Fruit fly (Drosophila melanogaster) whole organism, embryonic: ENCODE results near the gene CG43731.

Experiments used
- Aef1 ChIP-seq: fragments of 200-800 bp; sonication (Bioruptor generic); IDR thresholded peaks from 3 replicates; pipeline ENCODE4 v1.3.6; 2022; ENCODE audit warnings: missing biosample characterization, missing genetic modification characterization
- CG10147 ChIP-seq: fragments of 200-800 bp; sonication (Bioruptor generic); optimal IDR thresholded peaks from 2 replicates; lab custom pipeline; 2019; ENCODE audit warnings: missing biosample characterization, mild to moderate bottlenecking, missing genetic modification characterization, moderate library complexity
- CG1024 ChIP-seq: fragments of 200-800 bp; sonication (Bioruptor generic); IDR thresholded peaks from 2 replicates; pipeline ENCODE4 v1.3.6; 2022; ENCODE audit warnings: missing biosample characterization, missing genetic modification characterization
- CG10431 ChIP-seq: fragments of 200-800 bp; sonication (Bioruptor generic); optimal IDR thresholded peaks from 3 replicates; lab custom pipeline; 2018; ENCODE audit warnings: missing biosample characterization, mild to moderate bottlenecking, missing genetic modification characterization
- CG12219 ChIP-seq: fragments of 200-800 bp; sonication (Bioruptor generic); optimal IDR thresholded peaks from 3 replicates; lab custom pipeline; 2018; ENCODE audit warnings: missing biosample characterization, mild to moderate bottlenecking, missing genetic modification characterization
- CG12659 ChIP-seq: fragments of 200-800 bp; sonication (Bioruptor generic); optimal IDR thresholded peaks from 3 replicates; lab custom pipeline; 2017; ENCODE audit warnings: mild to moderate bottlenecking, missing biosample characterization, missing genetic modification reagents, missing genetic modification characterization
- CG12744 ChIP-seq: fragments of 200-800 bp; sonication (Bioruptor generic); optimal IDR thresholded peaks from 2 replicates; lab custom pipeline; 2016; ENCODE audit warnings: missing biosample characterization, missing genetic modification characterization
- CG13624 ChIP-seq: fragments of 200-800 bp; sonication (Bioruptor generic); optimal IDR thresholded peaks from 2 replicates; lab custom pipeline; 2016; ENCODE audit warnings: missing biosample characterization, missing genetic modification characterization
- CG17359 ChIP-seq: fragments of 200-800 bp; sonication (Bioruptor generic); optimal IDR thresholded peaks from 3 replicates; lab custom pipeline; 2018; ENCODE audit warnings: missing biosample characterization, mild to moderate bottlenecking, missing genetic modification characterization, moderate library complexity
- CG17385 ChIP-seq: fragments of 200-800 bp; sonication (Bioruptor generic); optimal IDR thresholded peaks from 3 replicates; lab custom pipeline; 2018; ENCODE audit warnings: missing biosample characterization, mild to moderate bottlenecking, missing genetic modification characterization
- CG2120 ChIP-seq: fragments of 200-800 bp; sonication (Bioruptor generic); optimal IDR thresholded peaks from 3 replicates; lab custom pipeline; 2016; ENCODE audit warnings: missing biosample characterization, missing genetic modification characterization
- CG32772 ChIP-seq: fragments of 200-800 bp; sonication (Bioruptor generic); IDR thresholded peaks from 2 replicates; pipeline ENCODE4 v1.3.6; 2022; ENCODE audit warnings: missing biosample characterization, missing genetic modification characterization
- CG33557 ChIP-seq: fragments of 200-800 bp; sonication (Bioruptor generic); optimal IDR thresholded peaks from 2 replicates; lab custom pipeline; 2019; ENCODE audit warnings: missing biosample characterization, mild to moderate bottlenecking, missing genetic modification characterization, moderate library complexity
- CG4328 ChIP-seq: fragments of 200-800 bp; sonication (Bioruptor generic); optimal IDR thresholded peaks from 3 replicates; lab custom pipeline; 2017; ENCODE audit warnings: missing biosample characterization, missing genetic modification reagents, missing genetic modification characterization
- CG6791 ChIP-seq: fragments of 200-800 bp; sonication (Bioruptor generic); IDR thresholded peaks from 3 replicates; pipeline ENCODE4 v1.3.6; 2022; ENCODE audit warnings: missing biosample characterization, missing genetic modification characterization; ENCODE audit not compliant: partially characterized antibody
- CG7556 ChIP-seq: fragments of 200-800 bp; sonication (Bioruptor generic); optimal IDR thresholded peaks from 2 replicates; lab custom pipeline; 2017; ENCODE audit warnings: missing biosample characterization, mild to moderate bottlenecking, missing genetic modification characterization
- CG7786 ChIP-seq: fragments of 200-800 bp; sonication (Bioruptor generic); optimal IDR thresholded peaks from 2 replicates; lab custom pipeline; 2016; ENCODE audit warnings: missing biosample characterization, missing genetic modification characterization
- CG8924 ChIP-seq: fragments of 200-800 bp; optimal IDR thresholded peaks from 3 replicates; lab custom pipeline; 2019; ENCODE audit warnings: missing biosample characterization, mild to moderate bottlenecking, missing genetic modification characterization, moderate library complexity
- CG9609 ChIP-seq: fragments of 200-800 bp; sonication (Bioruptor generic); optimal IDR thresholded peaks from 3 replicates; lab custom pipeline; 2016; ENCODE audit warnings: missing biosample characterization, missing genetic modification characterization
- CG9817 ChIP-seq: fragments of 200-800 bp; sonication (Bioruptor generic); optimal IDR thresholded peaks from 2 replicates; lab custom pipeline; 2018; ENCODE audit warnings: missing biosample characterization, mild to moderate bottlenecking, missing genetic modification characterization, moderate library complexity
- Dek ChIP-seq: fragments of 200-800 bp; sonication (Bioruptor generic); optimal IDR thresholded peaks from 3 replicates; lab custom pipeline; 2019; ENCODE audit warnings: missing biosample characterization, mild to moderate bottlenecking, missing genetic modification characterization, moderate library complexity
- Ets65A ChIP-seq: fragments of 200-800 bp; sonication (Bioruptor generic); peaks from one replicate; lab custom pipeline; 2016; ENCODE audit warnings: missing biosample characterization, missing genetic modification characterization
- Fer3 ChIP-seq: fragments of 200-800 bp; sonication (Bioruptor generic); optimal IDR thresholded peaks from 2 replicates; lab custom pipeline; 2018; ENCODE audit warnings: missing biosample characterization, mild to moderate bottlenecking, missing genetic modification characterization, moderate library complexity
- Gug ChIP-seq: fragments of 200-800 bp; sonication (Bioruptor generic); IDR thresholded peaks from 4 replicates; pipeline ENCODE4 v1.3.6; 2022; ENCODE audit warnings: missing biosample characterization, missing genetic modification characterization
- HmgZ ChIP-seq: fragments of 200-800 bp; sonication (Bioruptor generic); optimal IDR thresholded peaks from 2 replicates; lab custom pipeline; 2018; ENCODE audit warnings: missing biosample characterization, mild to moderate bottlenecking, missing genetic modification characterization
- Jarid2 ChIP-seq: fragments of 200-800 bp; sonication (Bioruptor generic); optimal IDR thresholded peaks from 3 replicates; lab custom pipeline; 2017; ENCODE audit warnings: mild to moderate bottlenecking, missing biosample characterization, missing genetic modification reagents, missing genetic modification characterization
- Meics ChIP-seq: fragments of 200-800 bp; sonication (Bioruptor generic); optimal IDR thresholded peaks from 2 replicates; lab custom pipeline; 2017; ENCODE audit warnings: missing biosample characterization, mild to moderate bottlenecking, missing genetic modification characterization
- Mes4 ChIP-seq: fragments of 200-800 bp; sonication (Bioruptor generic); optimal IDR thresholded peaks from 2 replicates; lab custom pipeline; 2016; ENCODE audit warnings: missing biosample characterization, missing genetic modification characterization
- NfI ChIP-seq: fragments of 200-800 bp; sonication (Bioruptor generic); optimal IDR thresholded peaks from 3 replicates; lab custom pipeline; 2018; ENCODE audit warnings: missing biosample characterization, mild to moderate bottlenecking, missing genetic modification characterization, moderate library complexity
- Rx ChIP-seq: fragments of 200-800 bp; sonication (Bioruptor generic); IDR thresholded peaks from 2 replicates; pipeline ENCODE4 v1.3.6; 2022; ENCODE audit warnings: missing biosample characterization, missing genetic modification characterization
- Side ChIP-seq: fragments of 200-800 bp; sonication (Bioruptor generic); optimal IDR thresholded peaks from 2 replicates; lab custom pipeline; 2016; ENCODE audit warnings: missing biosample characterization, missing genetic modification characterization
- Sox100B ChIP-seq: fragments of 200-800 bp; sonication (Bioruptor generic); optimal IDR thresholded peaks from 3 replicates; lab custom pipeline; 2018; ENCODE audit warnings: missing biosample characterization, mild to moderate bottlenecking, missing genetic modification characterization
- amos ChIP-seq: fragments of 200-800 bp; sonication (Bioruptor generic); IDR thresholded peaks from 2 replicates; pipeline ENCODE4 v1.3.6; 2022; ENCODE audit warnings: missing biosample characterization, missing genetic modification characterization; ENCODE audit not compliant: partially characterized antibody
- cas ChIP-seq: fragments of 200-800 bp; sonication (Bioruptor generic); IDR thresholded peaks from 2 replicates; pipeline ENCODE4 v1.3.6; 2022; ENCODE audit warnings: missing biosample characterization, missing genetic modification characterization
- caup ChIP-seq: fragments of 200-800 bp; sonication (Bioruptor generic); optimal IDR thresholded peaks from 3 replicates; lab custom pipeline; 2017; ENCODE audit warnings: missing biosample characterization, mild to moderate bottlenecking, missing genetic modification characterization, moderate library complexity; ENCODE audit not compliant: severe bottlenecking
- chn ChIP-seq: fragments of 200-800 bp; sonication (Bioruptor generic); optimal IDR thresholded peaks from 2 replicates; lab custom pipeline; 2016; ENCODE audit warnings: missing biosample characterization, missing genetic modification characterization
- crc ChIP-seq: fragments of 200-800 bp; sonication (Bioruptor generic); optimal IDR thresholded peaks from 2 replicates; lab custom pipeline; 2016; ENCODE audit warnings: missing biosample characterization, missing genetic modification characterization
- dan ChIP-seq: fragments of 200-800 bp; sonication (Bioruptor generic); IDR thresholded peaks from 2 replicates; pipeline ENCODE4 v1.3.6; 2022; ENCODE audit warnings: missing biosample characterization, missing genetic modification characterization
- dimm ChIP-seq: fragments of 200-800 bp; sonication (Bioruptor generic); IDR thresholded peaks from 2 replicates; pipeline ENCODE4 v1.3.6; 2022; ENCODE audit warnings: missing biosample characterization, missing genetic modification characterization
- dysf ChIP-seq: fragments of 200-800 bp; sonication (Bioruptor generic); IDR thresholded peaks from 3 replicates; pipeline ENCODE4 v1.3.6; 2022; ENCODE audit warnings: missing biosample characterization, missing genetic modification characterization
- fd96Cb ChIP-seq: fragments of 200-800 bp; sonication (Bioruptor generic); optimal IDR thresholded peaks from 2 replicates; lab custom pipeline; 2018; ENCODE audit warnings: missing biosample characterization, mild to moderate bottlenecking, missing genetic modification characterization, moderate library complexity
- gt ChIP-seq: fragments of 200-800 bp; sonication (Bioruptor generic); IDR thresholded peaks from 2 replicates; pipeline ENCODE4 v1.3.6; 2022; ENCODE audit warnings: missing biosample characterization, missing genetic modification characterization
- lbe ChIP-seq: fragments of 200-800 bp; sonication (Bioruptor generic); optimal IDR thresholded peaks from 2 replicates; lab custom pipeline; 2016; ENCODE audit warnings: missing biosample characterization, mild to moderate bottlenecking, missing genetic modification characterization
- luna ChIP-seq: fragments of 200-800 bp; sonication (Bioruptor generic); optimal IDR thresholded peaks from 2 replicates; lab custom pipeline; 2016; ENCODE audit warnings: missing biosample characterization, missing genetic modification characterization
- nerfin-2 ChIP-seq: fragments of 200-800 bp; sonication (Bioruptor generic); IDR thresholded peaks from 2 replicates; pipeline ENCODE4 v1.3.6; 2022; ENCODE audit warnings: missing biosample characterization, missing genetic modification characterization; ENCODE audit not compliant: partially characterized antibody
- pb ChIP-seq: fragments of 200-800 bp; sonication (Bioruptor generic); optimal IDR thresholded peaks from 3 replicates; lab custom pipeline; 2016; ENCODE audit warnings: missing biosample characterization, missing genetic modification characterization
- peb ChIP-seq: fragments of 200-800 bp; sonication (Bioruptor generic); IDR thresholded peaks from 2 replicates; pipeline ENCODE4 v1.3.6; 2022; ENCODE audit warnings: missing biosample characterization, missing genetic modification characterization
- pho ChIP-seq: fragments of 200-800 bp; sonication (Bioruptor generic); optimal IDR thresholded peaks from 2 replicates; lab custom pipeline; 2016; ENCODE audit warnings: missing biosample characterization, missing genetic modification characterization
- scrt ChIP-seq: fragments of 200-800 bp; sonication (Bioruptor generic); optimal IDR thresholded peaks from 2 replicates; lab custom pipeline; 2018; ENCODE audit warnings: missing biosample characterization, mild to moderate bottlenecking, missing genetic modification characterization, moderate library complexity
- unc-4 ChIP-seq: fragments of 200-800 bp; sonication (Bioruptor generic); IDR thresholded peaks from 2 replicates; pipeline ENCODE4 v1.3.6; 2022; ENCODE audit warnings: missing biosample characterization, missing genetic modification characterization; ENCODE audit not compliant: partially characterized antibody
- vnd ChIP-seq: fragments of 200-800 bp; sonication (Bioruptor generic); IDR thresholded peaks from 3 replicates; pipeline ENCODE4 v1.3.6; 2022; ENCODE audit warnings: missing biosample characterization, missing genetic modification characterization; ENCODE audit not compliant: partially characterized antibody
- wor ChIP-seq: fragments of 200-800 bp; sonication (Bioruptor generic); IDR thresholded peaks from 2 replicates; pipeline ENCODE4 v1.3.6; 2022; ENCODE audit warnings: missing biosample characterization, missing genetic modification characterization

The CG43731 gene

DNA sequence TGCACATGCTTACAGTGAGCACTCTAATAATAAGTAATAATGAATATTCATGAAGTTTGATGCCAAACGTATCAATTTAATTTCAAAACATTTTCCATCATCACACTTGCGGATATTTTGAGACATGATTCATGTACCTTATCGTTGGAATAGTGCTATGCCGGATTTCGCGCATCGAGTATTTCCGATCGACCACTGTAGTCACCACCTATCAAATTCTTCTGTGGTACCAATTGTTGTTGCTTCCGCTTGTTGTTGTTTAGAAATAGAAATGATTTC lies 39.1 kb downstream of the CG43731 start (continued):
- no peak for TF ChIP-seq chn (GFP tag; lab: Kevin White, UChicago)
- peak; percentile 15 for TF ChIP-seq CG17359
- no peak for TF ChIP-seq Rx (GFP tag; lab: Robert Waterston, UW)
- TF ChIP-seq luna (GFP tag; lab: Kevin White, UChicago): no peak
- peak; percentile 5 for TF ChIP-seq NfI (GFP tag; lab: Kevin White, UChicago)
- no peak for TF ChIP-seq pb
- no peak for TF ChIP-seq Jarid2 (GFP tag; lab: Kevin White, UChicago)
- TF ChIP-seq CG9609: peak; percentile 5
- peak; percentile 56 for TF ChIP-seq Meics (GFP tag; lab: Kevin White, UChicago)
- TF ChIP-seq CG8924 (tag; lab: Kevin White, UChicago): peak; percentile 42
- peak; percentile 15 for TF ChIP-seq CG17385 (GFP tag; lab: Kevin White, UChicago)
- peak; percentile 30 for TF ChIP-seq CG7556 (GFP tag; lab: Kevin White, UChicago)
- peak; percentile 55 for TF ChIP-seq CG10147 (GFP tag; lab: Kevin White, UChicago)
- TF ChIP-seq scrt (GFP tag; lab: Kevin White, UChicago): no peak
- TF ChIP-seq Ets65A (GFP tag; lab: Kevin White, UChicago): peak; percentile 63
- TF ChIP-seq pho (GFP tag; lab: Kevin White, UChicago): peak; percentile 39
- TF ChIP-seq gt: no peak
- TF ChIP-seq Dek (tag; lab: Kevin White, UChicago): peak; percentile 9
- no peak for TF ChIP-seq vnd
- TF ChIP-seq CG7786 (GFP tag; lab: Kevin White, UChicago): peak; percentile 10
- TF ChIP-seq CG9817: peak; percentile 30
- no peak for TF ChIP-seq Mes4 (GFP tag; lab: Kevin White, UChicago)
- peak; percentile 56 for TF ChIP-seq caup
- TF ChIP-seq CG6791 (GFP tag; lab: Robert Waterston, UW): no peak
- TF ChIP-seq wor (GFP tag; lab: Robert Waterston, UW): no peak
- TF ChIP-seq Aef1: peak; percentile 59; the same call in 1 of the 3 replicates
- TF ChIP-seq cas (GFP tag; lab: Robert Waterston, UW): no peak
- no peak for TF ChIP-seq unc-4 (GFP tag; lab: Robert Waterston, UW)
- peak; percentile 27; the same call in 1 of the 4 replicates for TF ChIP-seq Gug
- TF ChIP-seq CG32772 (GFP tag; lab: Robert Waterston, UW): no peak
- TF ChIP-seq amos (GFP tag; lab: Robert Waterston, UW): no peak
- no peak for TF ChIP-seq dan
- TF ChIP-seq nerfin-2 (GFP tag; lab: Robert Waterston, UW): no peak
- no peak for TF ChIP-seq peb
- no peak for TF ChIP-seq CG12744 (GFP tag; lab: Kevin White, UChicago)
- TF ChIP-seq fd96Cb (tag; lab: Kevin White, UChicago): no peak
- no peak for TF ChIP-seq CG4328 (GFP tag; lab: Kevin White, UChicago)
- TF ChIP-seq CG12219 (GFP tag; lab: Kevin White, UChicago): peak; percentile 2
- TF ChIP-seq CG12659 (GFP tag; lab: Kevin White, UChicago): no peak
- TF ChIP-seq CG2120 (GFP tag; lab: Kevin White, UChicago): peak; percentile 84
- TF ChIP-seq dimm (GFP tag; lab: Robert Waterston, UW): no peak
- TF ChIP-seq crc: no peak
- no peak for TF ChIP-seq lbe (GFP tag; lab: Kevin White, UChicago)
- TF ChIP-seq CG1024 (GFP tag; lab: Robert Waterston, UW): no peak
- TF ChIP-seq CG33557: no peak
- TF ChIP-seq Fer3 (tag; lab: Kevin White, UChicago): peak; percentile 9
- TF ChIP-seq HmgZ: peak; percentile 9
- TF ChIP-seq CG13624 (GFP tag; lab: Kevin White, UChicago): peak; percentile 66
- TF ChIP-seq dysf (GFP tag; lab: Robert Waterston, UW): peak; percentile 53
- TF ChIP-seq CG10431 (GFP tag; lab: Kevin White, UChicago): no peak
- no peak for TF ChIP-seq Sox100B (GFP tag; lab: Kevin White, UChicago)
- no peak for TF ChIP-seq Side (GFP tag; lab: Kevin White, UChicago)
